Fruit fly (Drosophila melanogaster) whole organism, embryonic: ENCODE measurements around the gene CG31102.
A peak's percentile ranks its signal among the peaks of the same experiment; 100 is the strongest.

Experiments
- Aef1 ChIP-seq: fragments of 200-800 bp; sonication (Bioruptor generic); IDR thresholded peaks from 3 replicates; pipeline ENCODE4 v1.3.6; 2022; ENCODE audit warnings: missing biosample characterization, missing genetic modification characterization
- Atf3 ChIP-seq: fragments of 200-800 bp; sonication (Bioruptor generic); optimal IDR thresholded peaks from 3 replicates; lab custom pipeline; 2016; ENCODE audit warnings: missing biosample characterization, missing genetic modification characterization
- Blimp-1 ChIP-seq: fragments of 200-800 bp; sonication (Bioruptor generic); optimal IDR thresholded peaks from 3 replicates; lab custom pipeline; 2018; ENCODE audit warnings: missing biosample characterization, missing genetic modification characterization, mild to moderate bottlenecking, moderate library complexity, missing genetic modification reagents
- CG10543 ChIP-seq: fragments of 200-800 bp; sonication (Bioruptor generic); optimal IDR thresholded peaks from 3 replicates; lab custom pipeline; 2017; ENCODE audit warnings: missing biosample characterization, mild to moderate bottlenecking, missing genetic modification characterization, moderate library complexity
- CG11695 ChIP-seq: fragments of 200-800 bp; sonication (Bioruptor generic); IDR thresholded peaks from 3 replicates; pipeline ENCODE4 v1.3.6; 2022; ENCODE audit warnings: missing biosample characterization, missing genetic modification characterization
- CG12659 ChIP-seq: fragments of 200-800 bp; sonication (Bioruptor generic); optimal IDR thresholded peaks from 3 replicates; lab custom pipeline; 2017; ENCODE audit warnings: mild to moderate bottlenecking, missing biosample characterization, missing genetic modification reagents, missing genetic modification characterization
- CG13424 ChIP-seq: fragments of 200-800 bp; sonication (Bioruptor generic); optimal IDR thresholded peaks from 2 replicates; lab custom pipeline; 2019; ENCODE audit warnings: missing biosample characterization, mild to moderate bottlenecking, missing genetic modification characterization, moderate library complexity
- CG15269 ChIP-seq: fragments of 200-800 bp; sonication (Bioruptor generic); optimal IDR thresholded peaks from 2 replicates; lab custom pipeline; 2018; ENCODE audit warnings: missing biosample characterization, mild to moderate bottlenecking, missing genetic modification characterization, moderate library complexity
- CG15514 ChIP-seq: fragments of 200-800 bp; sonication (Bioruptor generic); optimal IDR thresholded peaks from 3 replicates; lab custom pipeline; 2017; ENCODE audit warnings: missing biosample characterization, missing genetic modification characterization, mild to moderate bottlenecking, moderate library complexity, missing genetic modification reagents
- CG1602 ChIP-seq: fragments of 200-800 bp; sonication (Bioruptor generic); optimal IDR thresholded peaks from 3 replicates; lab custom pipeline; 2016; ENCODE audit warnings: missing biosample characterization, missing genetic modification characterization
- CG16863 ChIP-seq: fragments of 200-800 bp; sonication (Bioruptor generic); optimal IDR thresholded peaks from 3 replicates; lab custom pipeline; 2016; ENCODE audit warnings: missing biosample characterization, missing genetic modification characterization
- CG17385 ChIP-seq: fragments of 200-800 bp; sonication (Bioruptor generic); optimal IDR thresholded peaks from 3 replicates; lab custom pipeline; 2018; ENCODE audit warnings: missing biosample characterization, mild to moderate bottlenecking, missing genetic modification characterization
- CG31388 ChIP-seq: fragments of 200-800 bp; sonication (Bioruptor generic); optimal IDR thresholded peaks from 2 replicates; lab custom pipeline; 2016; ENCODE audit warnings: missing biosample characterization, missing genetic modification characterization
- CG32532 ChIP-seq: fragments of 200-800 bp; sonication (Bioruptor generic); IDR thresholded peaks from 2 replicates; pipeline ENCODE4 v1.3.6; 2022; ENCODE audit warnings: missing biosample characterization, missing genetic modification characterization
- CG34376 ChIP-seq: fragments of 200-800 bp; sonication (Bioruptor generic); optimal IDR thresholded peaks from 2 replicates; lab custom pipeline; 2018; ENCODE audit warnings: missing biosample characterization, mild to moderate bottlenecking, missing genetic modification characterization
- CG6175 ChIP-seq: fragments of 200-800 bp; sonication (Bioruptor generic); IDR thresholded peaks from 3 replicates; pipeline ENCODE4 v1.3.6; 2022; ENCODE audit warnings: missing biosample characterization, missing genetic modification characterization
- CG7372 ChIP-seq: fragments of 200-800 bp; sonication (Bioruptor generic); IDR thresholded peaks from 2 replicates; pipeline ENCODE4 v1.3.6; 2022; ENCODE audit warnings: missing biosample characterization, missing genetic modification characterization
- CG7745 ChIP-seq: fragments of 200-800 bp; sonication (Bioruptor generic); optimal IDR thresholded peaks from 2 replicates; lab custom pipeline; 2018; ENCODE audit warnings: missing biosample characterization, mild to moderate bottlenecking, missing genetic modification characterization, moderate library complexity
- CG8478 ChIP-seq: fragments of >200 bp; optimal IDR thresholded peaks from 2 replicates; lab custom pipeline; 2018
- CG9437 ChIP-seq: fragments of 200-800 bp; sonication (Bioruptor generic); optimal IDR thresholded peaks from 2 replicates; lab custom pipeline; 2018; ENCODE audit warnings: missing biosample characterization, mild to moderate bottlenecking, missing genetic modification characterization
- CrebB ChIP-seq: fragments of 200-800 bp; sonication (Bioruptor generic); optimal IDR thresholded peaks from 3 replicates; lab custom pipeline; 2018; ENCODE audit warnings: missing biosample characterization, mild to moderate bottlenecking, missing genetic modification characterization
- Dad ChIP-seq: fragments of 200-800 bp; sonication (Bioruptor generic); optimal IDR thresholded peaks from 3 replicates; lab custom pipeline; 2016; ENCODE audit warnings: missing biosample characterization, missing genetic modification characterization
- Doc2 ChIP-seq: fragments of 200-800 bp; sonication (Bioruptor generic); IDR thresholded peaks from 2 replicates; pipeline ENCODE4 v1.3.6; 2022; ENCODE audit warnings: missing biosample characterization, missing genetic modification characterization
- Gsc ChIP-seq: fragments of 200-800 bp; sonication (Bioruptor generic); IDR thresholded peaks from 2 replicates; pipeline ENCODE4 v1.3.6; 2022; ENCODE audit warnings: missing biosample characterization, missing genetic modification characterization
- HLH54F ChIP-seq: fragments of 200-800 bp; sonication (Bioruptor generic); optimal IDR thresholded peaks from 3 replicates; lab custom pipeline; 2016; ENCODE audit warnings: missing biosample characterization, missing genetic modification characterization
- Hand ChIP-seq: fragments of 200-800 bp; sonication (Bioruptor generic); optimal IDR thresholded peaks from 2 replicates; lab custom pipeline; 2017; ENCODE audit warnings: mild to moderate bottlenecking, missing biosample characterization, missing genetic modification reagents, missing genetic modification characterization
- Hmr ChIP-seq: fragments of 200-800 bp; sonication (Bioruptor generic); optimal IDR thresholded peaks from 3 replicates; lab custom pipeline; 2017; ENCODE audit warnings: mild to moderate bottlenecking, missing biosample characterization, missing genetic modification reagents, missing genetic modification characterization
- Hr39 ChIP-seq: fragments of >200 bp; optimal IDR thresholded peaks from 2 replicates; lab custom pipeline; 2017
- Meics ChIP-seq: fragments of 200-800 bp; sonication (Bioruptor generic); optimal IDR thresholded peaks from 2 replicates; lab custom pipeline; 2017; ENCODE audit warnings: missing biosample characterization, mild to moderate bottlenecking, missing genetic modification characterization
- Mrtf ChIP-seq: fragments of 200-800 bp; sonication (Bioruptor generic); IDR thresholded peaks from 3 replicates; pipeline ENCODE4 v1.3.6; 2022; ENCODE audit warnings: missing biosample characterization, missing genetic modification characterization
- Myb ChIP-seq: fragments of 200-800 bp; sonication (Bioruptor generic); optimal IDR thresholded peaks from 2 replicates; lab custom pipeline; 2016; ENCODE audit warnings: missing biosample characterization, missing genetic modification characterization
- Nf-YA ChIP-seq: fragments of 200-800 bp; sonication (Bioruptor generic); IDR thresholded peaks from 2 replicates; pipeline ENCODE4 v1.3.6; 2022; ENCODE audit warnings: missing biosample characterization, missing genetic modification characterization
- Rfx ChIP-seq: fragments of 200-800 bp; sonication (Bioruptor generic); IDR thresholded peaks from 2 replicates; pipeline ENCODE4 v1.3.6; 2022; ENCODE audit warnings: missing biosample characterization, missing genetic modification characterization
- amos ChIP-seq: fragments of 200-800 bp; sonication (Bioruptor generic); IDR thresholded peaks from 2 replicates; pipeline ENCODE4 v1.3.6; 2022; ENCODE audit warnings: missing biosample characterization, missing genetic modification characterization; ENCODE audit not compliant: partially characterized antibody
- caup ChIP-seq: fragments of 200-800 bp; sonication (Bioruptor generic); optimal IDR thresholded peaks from 3 replicates; lab custom pipeline; 2017; ENCODE audit warnings: missing biosample characterization, mild to moderate bottlenecking, missing genetic modification characterization, moderate library complexity; ENCODE audit not compliant: severe bottlenecking
- chif ChIP-seq, 2 experiments: fragments of 200-800 bp; sonication (Bioruptor generic); optimal IDR thresholded peaks; 3 replicates each; lab custom pipeline; 2016; ENCODE audit warnings: missing biosample characterization in 2 of 2, missing genetic modification characterization in 2 of 2
- chinmo ChIP-seq: fragments of 200-800 bp; sonication (Bioruptor generic); IDR thresholded peaks from 4 replicates; pipeline ENCODE4 v1.3.6; 2022; ENCODE audit warnings: missing biosample characterization, missing genetic modification characterization; ENCODE audit not compliant: partially characterized antibody
- chn ChIP-seq: fragments of 200-800 bp; sonication (Bioruptor generic); optimal IDR thresholded peaks from 2 replicates; lab custom pipeline; 2016; ENCODE audit warnings: missing biosample characterization, missing genetic modification characterization
- gcm2 ChIP-seq: fragments of 200-800 bp; sonication (Bioruptor generic); optimal IDR thresholded peaks from 2 replicates; lab custom pipeline; 2016; ENCODE audit warnings: missing biosample characterization, missing genetic modification characterization
- grau ChIP-seq: fragments of 200-800 bp; optimal IDR thresholded peaks from 3 replicates; lab custom pipeline; 2019; ENCODE audit warnings: missing biosample characterization, mild to moderate bottlenecking, missing genetic modification characterization, moderate library complexity
- her ChIP-seq: fragments of 200-800 bp; sonication (Bioruptor generic); optimal IDR thresholded peaks from 2 replicates; lab custom pipeline; 2016; ENCODE audit warnings: missing biosample characterization, missing genetic modification characterization
- mirr ChIP-seq: fragments of 200-800 bp; sonication (Bioruptor generic); optimal IDR thresholded peaks from 3 replicates; lab custom pipeline; 2018; ENCODE audit warnings: missing biosample characterization, mild to moderate bottlenecking, missing genetic modification characterization
- mld ChIP-seq: fragments of 200-800 bp; sonication (Bioruptor generic); IDR thresholded peaks from 3 replicates; pipeline ENCODE4 v1.3.6; 2022; ENCODE audit warnings: missing biosample characterization, missing genetic modification characterization; ENCODE audit not compliant: partially characterized antibody
- nom ChIP-seq: fragments of 200-800 bp; sonication (Bioruptor generic); optimal IDR thresholded peaks from 2 replicates; lab custom pipeline; 2017; ENCODE audit warnings: missing biosample characterization, missing genetic modification characterization, mild to moderate bottlenecking, moderate library complexity, missing genetic modification reagents
- row ChIP-seq: fragments of 200-800 bp; sonication (Bioruptor generic); IDR thresholded peaks from 3 replicates; pipeline ENCODE4 v1.3.6; 2022; ENCODE audit warnings: missing biosample characterization, missing genetic modification characterization
- scrt ChIP-seq: fragments of 200-800 bp; sonication (Bioruptor generic); optimal IDR thresholded peaks from 2 replicates; lab custom pipeline; 2018; ENCODE audit warnings: missing biosample characterization, mild to moderate bottlenecking, missing genetic modification characterization, moderate library complexity
- slou ChIP-seq: fragments of 200-800 bp; sonication (Bioruptor generic); optimal IDR thresholded peaks from 3 replicates; lab custom pipeline; 2016; ENCODE audit warnings: missing biosample characterization, missing genetic modification characterization
- sna ChIP-seq: fragments of 200-800 bp; sonication (Bioruptor generic); IDR thresholded peaks from 2 replicates; pipeline ENCODE4 v1.3.6; 2022; ENCODE audit warnings: missing biosample characterization, missing genetic modification characterization; ENCODE audit not compliant: partially characterized antibody
- unc-4 ChIP-seq: fragments of 200-800 bp; sonication (Bioruptor generic); IDR thresholded peaks from 2 replicates; pipeline ENCODE4 v1.3.6; 2022; ENCODE audit warnings: missing biosample characterization, missing genetic modification characterization; ENCODE audit not compliant: partially characterized antibody
- unpg ChIP-seq: fragments of 200-800 bp; sonication (Bioruptor generic); optimal IDR thresholded peaks from 3 replicates; lab custom pipeline; 2018; ENCODE audit warnings: missing biosample characterization, mild to moderate bottlenecking, missing genetic modification characterization, moderate library complexity
- zen2 ChIP-seq: fragments of 200-800 bp; sonication (Bioruptor generic); IDR thresholded peaks from 3 replicates; pipeline ENCODE4 v1.3.6; 2022; ENCODE audit warnings: missing biosample characterization, missing genetic modification characterization; ENCODE audit not compliant: partially characterized antibody

Gene CG31102

dm6 chr3R:25292864-25293284 lies 2.5 kb downstream of the CG31102 start, which contains the start of gene CG31098 (continued):
- TF ChIP-seq Gsc (GFP tag; lab: Robert Waterston, UW) (no peak), CG7372 (no peak), mld (no peak), HLH54F (GFP tag; lab: Kevin White, UChicago) (no peak), row (GFP tag; lab: Robert Waterston, UW) (no peak), grau (peak; percentile 84), Blimp-1 (GFP tag; lab: Kevin White, UChicago) (no peak), her (GFP tag; lab: Kevin White, UChicago) (no peak), CG10543 (GFP tag; lab: Kevin White, UChicago) (no peak), slou (GFP tag; lab: Kevin White, UChicago) (no peak), chinmo (GFP tag; lab: Robert Waterston, UW) (peak; percentile 81; the same call in 2 of the 4 replicates), scrt (peak; percentile 30), CG16863 (GFP tag; lab: Kevin White, UChicago) (no peak), sna (GFP tag; lab: Robert Waterston, UW) (no peak), Myb (no peak), CG15269 (tag; lab: Kevin White, UChicago) (peak; percentile 50), gcm2 (no peak), Dad (GFP tag; lab: Kevin White, UChicago) (no peak), mirr (peak; percentile 76), CG15514 (GFP tag; lab: Kevin White, UChicago) (peak; percentile 58), Nf-YA (GFP tag; lab: Robert Waterston, UW) (no peak), CG17385 (peak; percentile 47), CG32532 (GFP tag; lab: Robert Waterston, UW) (peak; percentile 26; the same call in 1 of the 2 replicates), unc-4 (GFP tag; lab: Robert Waterston, UW) (peak; percentile 43; the same call in 1 of the 2 replicates), chif (GFP tag; optimal IDR thresholded peaks at IDR 0.05; lab: Kevin White, UChicago) (no peak), Hand (GFP tag; lab: Kevin White, UChicago) (peak; percentile 14), CG9437 (GFP tag; lab: Kevin White, UChicago) (no peak), unpg (GFP tag; lab: Kevin White, UChicago) (peak; percentile 51), CrebB (tag; lab: Kevin White, UChicago) (peak; percentile 53), amos (no peak; the same call in 1 of the 2 replicates), chn (no peak), Hr39 (lab: Kevin White, UChicago) (no peak), Hmr (GFP tag; lab: Kevin White, UChicago) (peak; percentile 35), CG8478 (lab: Kevin White, UChicago) (no peak), caup (GFP tag; lab: Kevin White, UChicago) (peak; percentile 39), CG13424 (tag; lab: Kevin White, UChicago) (peak; percentile 12), Mrtf (GFP tag; lab: Robert Waterston, UW) (no peak), CG1602 (GFP tag; lab: Kevin White, UChicago) (no peak), CG7745 (tag; lab: Kevin White, UChicago) (no peak), zen2 (GFP tag; lab: Robert Waterston, UW) (no peak), Doc2 (GFP tag; lab: Robert Waterston, UW) (no peak), CG11695 (GFP tag; lab: Robert Waterston, UW) (no peak), Aef1 (no peak), CG34376 (GFP tag; lab: Kevin White, UChicago) (peak; percentile 87), Rfx (GFP tag; lab: Robert Waterston, UW) (peak; percentile 7; the same call in 1 of the 2 replicates), nom (GFP tag; lab: Kevin White, UChicago) (no peak), CG31388 (GFP tag; lab: Kevin White, UChicago) (no peak), CG6175 (no peak), Meics (GFP tag; lab: Kevin White, UChicago) (peak; percentile 53), Atf3 (GFP tag; lab: Kevin White, UChicago) (no peak), CG12659 (GFP tag; lab: Kevin White, UChicago) (no peak)
